Worm (Caenorhabditis elegans) whole organism, early embryonic: Measurements from ENCODE around the gene C15H9.5.

ENCODE experiments used
- B0310.2 ChIP-seq: sonication (generic microtip); optimal IDR thresholded peaks from 2 replicates; lab custom pipeline; 2016; ENCODE audit warnings: mild to moderate bottlenecking, missing genetic modification characterization, missing compliant biosample characterization
- ama-1 ChIP-seq: fragments of 150-350 bp; optimal IDR thresholded peaks from 2 replicates; lab custom pipeline; 2014
- ceh-36 ChIP-seq: sonication (generic microtip); optimal IDR thresholded peaks from 2 replicates; lab custom pipeline; 2016; ENCODE audit warnings: missing genetic modification characterization, inconsistent platforms, missing compliant biosample characterization
- flt-1 ChIP-seq: fragments of 200-800 bp; sonication (Bioruptor generic); IDR thresholded peaks from 2 replicates; pipeline ENCODE4 v1.3.6; 2022; ENCODE audit warnings: missing genetic modification characterization, missing compliant biosample characterization
- hmg-4 ChIP-seq: fragments of 200-800 bp; sonication (Bioruptor generic); optimal IDR thresholded peaks from 2 replicates; lab custom pipeline; 2018; ENCODE audit warnings: mild to moderate bottlenecking, missing genetic modification characterization, missing compliant biosample characterization
- hnd-1 ChIP-seq: sonication (generic microtip); optimal IDR thresholded peaks from 2 replicates; lab custom pipeline; 2016; ENCODE audit warnings: missing genetic modification characterization, missing compliant biosample characterization
- pes-1 ChIP-seq: fragments of 200-800 bp; sonication (Bioruptor generic); IDR thresholded peaks from 2 replicates; pipeline ENCODE4 v1.3.6; 2022; ENCODE audit warnings: missing genetic modification reagents, missing genetic modification characterization, missing compliant biosample characterization
- scrt-1 ChIP-seq: fragments of 200-800 bp; sonication (Bioruptor generic); IDR thresholded peaks from 2 replicates; pipeline ENCODE4 v1.3.6; 2022; ENCODE audit warnings: missing genetic modification characterization, missing compliant biosample characterization
- sea-1 ChIP-seq: fragments of 200-800 bp; sonication (Bioruptor generic); conservative IDR thresholded peaks from 2 replicates; pipeline ENCODE4 v1.3.6; 2022; ENCODE audit warnings: missing genetic modification characterization, missing compliant biosample characterization
- tbx-11 ChIP-seq: fragments of 200-800 bp; sonication (Bioruptor generic); IDR thresholded peaks from 2 replicates; pipeline ENCODE4 v1.3.6; 2022; ENCODE audit warnings: missing genetic modification characterization, missing compliant biosample characterization
- tbx-37 ChIP-seq: fragments of 200-800 bp; sonication (Bioruptor generic); conservative IDR thresholded peaks from 2 replicates; pipeline ENCODE4 v1.3.6; 2022; ENCODE audit warnings: missing genetic modification reagents, missing genetic modification characterization, missing compliant biosample characterization
- tra-4 ChIP-seq: sonication (generic microtip); optimal IDR thresholded peaks from 2 replicates; lab custom pipeline; 2017; ENCODE audit warnings: missing genetic modification characterization, missing compliant biosample characterization

- TF ChIP-seq ama-1 (lab: Kevin White, UChicago) (no peak), pes-1 (no peak), tbx-11 (no peak), scrt-1 (GFP tag; lab: Robert Waterston, UW) (no peak), tbx-37 (GFP tag; lab: Robert Waterston, UW) (no peak), hnd-1 (tag; lab: Kevin White, UChicago) (no peak), flt-1 (GFP tag; lab: Robert Waterston, UW) (no peak), ceh-36 (tag; lab: Kevin White, UChicago) (no peak), B0310.2 (no peak), hmg-4 (no peak), sea-1 (GFP tag; lab: Robert Waterston, UW) (no peak), tra-4 (tag; lab: Kevin White, UChicago) (no peak)
Observed at ce11 chrX:6109288-6109770, 16.2 kb downstream of the C15H9.5 start, which contains the start of gene kynu-1.
